Worm (Caenorhabditis elegans): Measurements from ENCODE around the gene F41C6.4.
A peak's percentile ranks its signal among the peaks of the same experiment; 100 is the strongest.

Gene F41C6.4

ce11 chrX:6902958-6903357 lies 28.3 kb upstream of the F41C6.4 start:
- no peak for TF ChIP-seq ceh-9 (tag; optimal IDR thresholded peaks at IDR 0.05)
- TF ChIP-seq pqm-1 (tag; optimal IDR thresholded peaks at IDR 0.05) = peak; percentile 22
- no peak for TF ChIP-seq ztf-4 (tag; optimal IDR thresholded peaks at IDR 0.05)
- no peak for TF ChIP-seq nhr-237 (tag; optimal IDR thresholded peaks at IDR 0.05)
- peak; percentile 51 for TF ChIP-seq elt-2 (tag; optimal IDR thresholded peaks at IDR 0.05)
- TF ChIP-seq nhr-77 (tag; optimal IDR thresholded peaks at IDR 0.05) = no peak
- TF ChIP-seq nhr-67 (tag; optimal IDR thresholded peaks at IDR 0.05) = no peak
- TF ChIP-seq mml-1 (tag; optimal IDR thresholded peaks at IDR 0.05) = no peak
- no peak for TF ChIP-seq lin-15B (tag; optimal IDR thresholded peaks at IDR 0.05)
- no peak for TF ChIP-seq ztf-11 (tag; optimal IDR thresholded peaks at IDR 0.05)
- TF ChIP-seq hmg-11 (tag; optimal IDR thresholded peaks at IDR 0.05) = peak; percentile 72
- TF ChIP-seq skn-1 (tag; optimal IDR thresholded peaks at IDR 0.05) = no peak
- no peak for TF ChIP-seq nhr-25 (tag; optimal IDR thresholded peaks at IDR 0.05)
- no peak for TF ChIP-seq lin-39 (tag; optimal IDR thresholded peaks at IDR 0.05)
- no peak for TF ChIP-seq snpc-4 (tag; optimal IDR thresholded peaks at IDR 0.05)
- TF ChIP-seq aly-2 (tag; optimal IDR thresholded peaks at IDR 0.05) = no peak
- no peak for TF ChIP-seq ceh-16 (tag; optimal IDR thresholded peaks at IDR 0.05)
- TF ChIP-seq fkh-10 (GFP tag; optimal IDR thresholded peaks at IDR 0.05) = no peak
- TF ChIP-seq nfya-1 (tag; optimal IDR thresholded peaks at IDR 0.05; ENCODE audit: insufficient read depth) = peak; percentile 17
- TF ChIP-seq fos-1 (tag; optimal IDR thresholded peaks at IDR 0.05) = no peak
- no peak for TF ChIP-seq nhr-28 (tag; optimal IDR thresholded peaks at IDR 0.05)
- TF ChIP-seq nhr-76 (tag; optimal IDR thresholded peaks at IDR 0.05) = no peak
- no peak for TF ChIP-seq ama-1 (optimal IDR thresholded peaks at IDR 0.05)
- no peak for TF ChIP-seq elt-1 (tag; optimal IDR thresholded peaks at IDR 0.05)
- no peak for TF ChIP-seq unc-39 (tag; optimal IDR thresholded peaks at IDR 0.05)
- TF ChIP-seq ZK546.5 (tag; optimal IDR thresholded peaks at IDR 0.05) = no peak
- TF ChIP-seq pha-4 (tag; optimal IDR thresholded peaks at IDR 0.05) = no peak
- no peak for TF ChIP-seq nhr-12 (tag; optimal IDR thresholded peaks at IDR 0.05)
- TF ChIP-seq R02D3.7 (tag; optimal IDR thresholded peaks at IDR 0.05) = no peak
- TF ChIP-seq mdl-1 (tag; optimal IDR thresholded peaks at IDR 0.05) = peak; percentile 44
- TF ChIP-seq egl-5 (tag; optimal IDR thresholded peaks at IDR 0.05) = no peak
- TF ChIP-seq daf-12 (tag; optimal IDR thresholded peaks at IDR 0.05) = no peak
- TF ChIP-seq eor-1 (tag; optimal IDR thresholded peaks at IDR 0.05) = no peak
- TF ChIP-seq jun-1 (tag; optimal IDR thresholded peaks at IDR 0.05) = peak; percentile 56
- no peak for TF ChIP-seq ceh-28 (tag; optimal IDR thresholded peaks at IDR 0.05)
- TF ChIP-seq nhr-11 (tag; optimal IDR thresholded peaks at IDR 0.05) = no peak
- no peak for TF ChIP-seq ceh-82 (tag; optimal IDR thresholded peaks at IDR 0.05)
- no peak for TF ChIP-seq egl-27 (tag; optimal IDR thresholded peaks at IDR 0.05)
- TF ChIP-seq nhr-43 (tag; optimal IDR thresholded peaks at IDR 0.05; ENCODE audit: poor library complexity, severe bottlenecking) = peak; percentile 74
- no peak for TF ChIP-seq sea-2 (GFP tag; optimal IDR thresholded peaks at IDR 0.05)
- peak; percentile 44 for TF ChIP-seq lsy-12 (tag; optimal IDR thresholded peaks at IDR 0.05)
- peak in 1 of 3 experiments; percentile 0 for TF ChIP-seq elt-3 (tag; optimal IDR thresholded peaks at IDR 0.05)
- TF ChIP-seq unc-62 (GFP tag; optimal IDR thresholded peaks at IDR 0.05) = peak; percentile 21
- peak; percentile 10 for TF ChIP-seq tbx-2 (tag; optimal IDR thresholded peaks at IDR 0.05)
- TF ChIP-seq nhr-23 (tag; optimal IDR thresholded peaks at IDR 0.05) = peak; percentile 10
- TF ChIP-seq fkh-2 (tag; optimal IDR thresholded peaks at IDR 0.05) = no peak
- no peak for TF ChIP-seq zag-1 (tag; optimal IDR thresholded peaks at IDR 0.05)

ce11 chrX:6901078-6901477 lies 26.5 kb upstream of the F41C6.4 start, which contains the start of gene pes-23:
Gene pes-23, plus strand, starts transcription at chrX:6901378.
- TF ChIP-seq ceh-16 (tag; optimal IDR thresholded peaks at IDR 0.05) (no peak), ceh-28 (tag; optimal IDR thresholded peaks at IDR 0.05) (no peak), lin-39 (tag; optimal IDR thresholded peaks at IDR 0.05) (no peak), egl-5 (tag; optimal IDR thresholded peaks at IDR 0.05) (no peak), sea-2 (GFP tag; optimal IDR thresholded peaks at IDR 0.05) (no peak), eor-1 (tag; optimal IDR thresholded peaks at IDR 0.05) (no peak), nhr-12 (tag; optimal IDR thresholded peaks at IDR 0.05) (no peak), aly-2 (tag; optimal IDR thresholded peaks at IDR 0.05) (no peak), egl-27 (tag; optimal IDR thresholded peaks at IDR 0.05) (no peak), ceh-9 (tag; optimal IDR thresholded peaks at IDR 0.05) (no peak), elt-2 (tag; optimal IDR thresholded peaks at IDR 0.05) (no peak)
